Fruit fly (Drosophila melanogaster) whole organism, prepupa: ENCODE results near the gene Pfdn1.

Experiments
- CG1621 ChIP-seq: fragments of 200-800 bp; sonication (Bioruptor generic); optimal IDR thresholded peaks from 3 replicates; lab custom pipeline; 2018; ENCODE audit warnings: missing biosample characterization, mild to moderate bottlenecking, missing genetic modification characterization
- fkh ChIP-seq: fragments of 200-800 bp; sonication (Bioruptor generic); optimal IDR thresholded peaks from 3 replicates; lab custom pipeline; 2017; ENCODE audit warnings: missing biosample characterization, mild to moderate bottlenecking, missing genetic modification characterization, moderate library complexity
- spab ChIP-seq: fragments of 200-800 bp; sonication (Bioruptor generic); optimal IDR thresholded peaks from 2 replicates; lab custom pipeline; 2017; ENCODE audit warnings: missing biosample characterization, mild to moderate bottlenecking, missing genetic modification characterization, missing genetic modification reagents
- topi ChIP-seq: fragments of 200-800 bp; sonication (Bioruptor generic); optimal IDR thresholded peaks from 3 replicates; lab custom pipeline; 2016; ENCODE audit warnings: missing biosample characterization, missing genetic modification characterization

dm6 chr2L:6019352-6020131 is 49.3 kb upstream of the Pfdn1 start, which contains the start of gene H2.0:
- TF ChIP-seq spab (peak; percentile 63), fkh (GFP tag; lab: Kevin White, UChicago) (peak; percentile 76), CG1621 (tag; lab: Kevin White, UChicago) (peak; percentile 25), topi (GFP tag; lab: Kevin White, UChicago) (peak; percentile 78)
